Fruit fly (Drosophila melanogaster) whole organism, pupa: Measurements from ENCODE around the gene bt.

ENCODE experiments used
- CG10348 ChIP-seq: fragments of 200-800 bp; sonication (Bioruptor generic); IDR thresholded peaks from 2 replicates; pipeline ENCODE4 v1.3.6; 2022; ENCODE audit warnings: missing biosample characterization, missing genetic modification characterization
- CG12605 ChIP-seq: fragments of 200-800 bp; sonication (Bioruptor generic); IDR thresholded peaks from 2 replicates; pipeline ENCODE4 v1.3.6; 2022; ENCODE audit warnings: missing biosample characterization, missing genetic modification characterization
- CG14655 ChIP-seq: fragments of 200-800 bp; sonication (Bioruptor generic); optimal IDR thresholded peaks from 3 replicates; lab custom pipeline; 2017; ENCODE audit warnings: mild to moderate bottlenecking, missing biosample characterization, missing genetic modification reagents, missing genetic modification characterization
- CG15710 ChIP-seq: fragments of 200-800 bp; sonication (Bioruptor generic); optimal IDR thresholded peaks from 2 replicates; lab custom pipeline; 2018; ENCODE audit warnings: missing biosample characterization, mild to moderate bottlenecking, missing genetic modification characterization, moderate library complexity
- CG17806 ChIP-seq: fragments of 200-800 bp; sonication (Bioruptor generic); optimal IDR thresholded peaks from 2 replicates; lab custom pipeline; 2018; ENCODE audit warnings: missing biosample characterization, mild to moderate bottlenecking, missing genetic modification characterization, moderate library complexity
- CG32121 ChIP-seq: fragments of 200-800 bp; sonication (Bioruptor generic); IDR thresholded peaks from 2 replicates; pipeline ENCODE4 v1.3.6; 2022; ENCODE audit warnings: missing biosample characterization, missing genetic modification characterization
- CG34367 ChIP-seq: fragments of 200-800 bp; sonication (Bioruptor generic); optimal IDR thresholded peaks from 2 replicates; lab custom pipeline; 2018; ENCODE audit warnings: missing biosample characterization, mild to moderate bottlenecking, missing genetic modification characterization
- CG4496 ChIP-seq: fragments of 200-800 bp; sonication (Bioruptor generic); IDR thresholded peaks from 3 replicates; pipeline ENCODE4 v1.3.6; 2022; ENCODE audit warnings: missing biosample characterization, missing genetic modification characterization
- CG8159 ChIP-seq: fragments of 200-800 bp; sonication (Bioruptor generic); optimal IDR thresholded peaks from 3 replicates; lab custom pipeline; 2018; ENCODE audit warnings: missing biosample characterization, mild to moderate bottlenecking, missing genetic modification characterization, moderate library complexity
- CG8301 ChIP-seq: fragments of 200-800 bp; sonication (Bioruptor generic); optimal IDR thresholded peaks from 2 replicates; lab custom pipeline; 2018; ENCODE audit warnings: missing biosample characterization, mild to moderate bottlenecking, missing genetic modification characterization
- CG9948 ChIP-seq: fragments of 200-800 bp; sonication (Bioruptor generic); optimal IDR thresholded peaks from 2 replicates; lab custom pipeline; 2018; ENCODE audit warnings: missing biosample characterization, mild to moderate bottlenecking, missing genetic modification characterization, moderate library complexity
- D1 ChIP-seq: fragments of 200-800 bp; sonication (Bioruptor generic); optimal IDR thresholded peaks from 2 replicates; lab custom pipeline; 2018; ENCODE audit warnings: missing biosample characterization, mild to moderate bottlenecking, missing genetic modification characterization, moderate library complexity
- EcR ChIP-seq: fragments of 200-800 bp; sonication (Bioruptor generic); optimal IDR thresholded peaks from 3 replicates; lab custom pipeline; 2019; ENCODE audit warnings: missing biosample characterization, missing genetic modification characterization, mild to moderate bottlenecking, moderate library complexity, missing genetic modification reagents
- Ets98B ChIP-seq: fragments of 200-800 bp; sonication (Bioruptor generic); IDR thresholded peaks from 2 replicates; pipeline ENCODE4 v1.3.6; 2022; ENCODE audit warnings: missing biosample characterization, missing genetic modification characterization
- Pif1A ChIP-seq: fragments of 200-800 bp; sonication (Bioruptor generic); optimal IDR thresholded peaks from 3 replicates; lab custom pipeline; 2016; ENCODE audit warnings: missing biosample characterization, missing genetic modification characterization
- Pif1B ChIP-seq: fragments of 200-800 bp; sonication (Bioruptor generic); optimal IDR thresholded peaks from 3 replicates; lab custom pipeline; 2016; ENCODE audit warnings: missing biosample characterization, missing genetic modification characterization
- Snoo ChIP-seq: fragments of 200-800 bp; sonication (Bioruptor generic); optimal IDR thresholded peaks from 3 replicates; lab custom pipeline; 2017; ENCODE audit warnings: missing biosample characterization, mild to moderate bottlenecking, missing genetic modification characterization, inconsistent platforms
- fd96Ca ChIP-seq: fragments of 200-800 bp; sonication (Bioruptor generic); IDR thresholded peaks from 3 replicates; pipeline ENCODE4 v1.3.6; 2022; ENCODE audit warnings: missing biosample characterization, missing genetic modification characterization
- gl ChIP-seq: fragments of 200-800 bp; sonication (Bioruptor generic); optimal IDR thresholded peaks from 2 replicates; lab custom pipeline; 2018; ENCODE audit warnings: missing biosample characterization, mild to moderate bottlenecking, missing genetic modification characterization
- rn ChIP-seq: fragments of 200-800 bp; sonication (Bioruptor generic); IDR thresholded peaks from 2 replicates; pipeline ENCODE4 v1.3.6; 2022; ENCODE audit warnings: missing biosample characterization, missing genetic modification characterization

bt gene

dm6 chr4:817799-818198, 93.6 kb downstream of the bt start:
- TF ChIP-seq gl (tag; lab: Kevin White, UChicago) (no peak), CG4496 (GFP tag; lab: Robert Waterston, UW) (no peak), CG10348 (no peak), CG14655 (GFP tag; lab: Kevin White, UChicago) (no peak), Pif1B (GFP tag; lab: Kevin White, UChicago) (no peak), CG34367 (tag; lab: Kevin White, UChicago) (no peak), Snoo (no peak), CG8301 (tag; lab: Kevin White, UChicago) (no peak), CG17806 (tag; lab: Kevin White, UChicago) (no peak), Ets98B (GFP tag; lab: Robert Waterston, UW) (no peak), CG12605 (no peak), CG32121 (no peak), D1 (no peak), fd96Ca (GFP tag; lab: Robert Waterston, UW) (no peak), EcR (GFP tag; lab: Kevin White, UChicago) (no peak), rn (GFP tag; lab: Robert Waterston, UW) (no peak), CG8159 (tag; lab: Kevin White, UChicago) (no peak), CG15710 (tag; lab: Kevin White, UChicago) (no peak)

- TF ChIP-seq CG10348, result no peak
- no peak for TF ChIP-seq CG9948 (tag; lab: Kevin White, UChicago)
- no peak for TF ChIP-seq Pif1A
- no peak for TF ChIP-seq fd96Ca (GFP tag; lab: Robert Waterston, UW)
Observed at dm6 chr4:824043-824442, 99.8 kb downstream of the bt start.
